Fruit fly (Drosophila melanogaster) Kc167 (cell line): Measurements from ENCODE around the gene Strump.

Source experiments
- Sin3A ChIP-seq: fragments of >200 bp; optimal IDR thresholded peaks from 2 replicates; lab custom pipeline; 2018; ENCODE audit warnings: missing external identifiers
- h ChIP-seq: fragments of >200 bp; optimal IDR thresholded peaks from 3 replicates; lab custom pipeline; 2018; ENCODE audit warnings: missing external identifiers
- psq ChIP-seq: fragments of >200 bp; optimal IDR thresholded peaks from 2 replicates; lab custom pipeline; 2017; ENCODE audit warnings: missing external identifiers
- ttk ChIP-seq: sonication (Bioruptor generic); optimal IDR thresholded peaks from 2 replicates; lab custom pipeline; 2017; ENCODE audit warnings: missing external identifiers

DNA sequence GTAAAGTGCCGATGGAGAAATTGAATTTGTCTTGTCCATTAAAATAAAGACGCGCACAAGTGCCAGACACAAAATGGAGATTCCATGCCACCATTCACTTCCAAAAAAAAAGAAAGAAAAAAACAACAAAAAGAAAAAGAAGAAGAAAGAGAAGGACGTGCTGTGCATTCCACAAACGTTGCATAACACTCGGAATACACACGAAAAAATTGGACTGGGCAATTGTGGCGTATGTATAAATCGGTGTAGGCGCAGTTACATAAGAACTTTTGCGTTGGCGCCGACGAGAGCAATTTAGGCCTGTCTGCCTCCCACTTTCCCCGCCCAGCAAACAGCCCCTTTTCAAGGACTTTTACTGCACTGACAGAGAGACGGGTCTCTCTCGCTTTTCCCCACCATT, 25.5 kb downstream of the Strump start:
- TF ChIP-seq psq (lab: Kevin White, UChicago) (no peak), h (lab: Kevin White, UChicago) (no peak), ttk (lab: Kevin White, UChicago) (no peak), Sin3A (lab: Kevin White, UChicago) (no peak)
